Fruit fly (Drosophila melanogaster) whole organism, embryonic: ENCODE measurements around the gene RpS14a.

ENCODE experiments used
- Ada2b ChIP-seq: fragments of 200-800 bp; sonication (Bioruptor generic); IDR thresholded peaks from 2 replicates; pipeline ENCODE4 v1.3.6; 2022; ENCODE audit warnings: missing biosample characterization, missing genetic modification characterization
- Asciz ChIP-seq: fragments of 200-800 bp; sonication (Bioruptor generic); optimal IDR thresholded peaks from 2 replicates; lab custom pipeline; 2017; ENCODE audit warnings: missing biosample characterization, mild to moderate bottlenecking, missing genetic modification characterization, missing genetic modification reagents
- Atf6 ChIP-seq: fragments of 200-800 bp; sonication (Bioruptor generic); IDR thresholded peaks from 2 replicates; pipeline ENCODE4 v1.3.6; 2022; ENCODE audit warnings: missing biosample characterization, missing genetic modification characterization
- Blimp-1 ChIP-seq: fragments of 200-800 bp; sonication (Bioruptor generic); optimal IDR thresholded peaks from 3 replicates; lab custom pipeline; 2018; ENCODE audit warnings: missing biosample characterization, missing genetic modification characterization, mild to moderate bottlenecking, moderate library complexity, missing genetic modification reagents
- BtbVII ChIP-seq: fragments of 200-800 bp; sonication (Bioruptor generic); optimal IDR thresholded peaks from 3 replicates; lab custom pipeline; 2017; ENCODE audit warnings: missing biosample characterization, mild to moderate bottlenecking, missing genetic modification characterization
- CG10543 ChIP-seq: fragments of 200-800 bp; sonication (Bioruptor generic); optimal IDR thresholded peaks from 3 replicates; lab custom pipeline; 2017; ENCODE audit warnings: missing biosample characterization, mild to moderate bottlenecking, missing genetic modification characterization, moderate library complexity
- CG12391 ChIP-seq: fragments of 200-800 bp; sonication (Bioruptor generic); optimal IDR thresholded peaks from 3 replicates; lab custom pipeline; 2018; ENCODE audit warnings: missing biosample characterization, mild to moderate bottlenecking, missing genetic modification characterization, moderate library complexity
- CG14050 ChIP-seq: fragments of 200-800 bp; sonication (Bioruptor generic); IDR thresholded peaks from 3 replicates; pipeline ENCODE4 v1.3.6; 2022; ENCODE audit warnings: missing biosample characterization, missing genetic modification characterization
- CG14667 ChIP-seq: fragments of 200-800 bp; sonication (Bioruptor generic); IDR thresholded peaks from 2 replicates; pipeline ENCODE4 v1.3.6; 2022; ENCODE audit warnings: missing biosample characterization, missing genetic modification characterization
- CG14860 ChIP-seq: fragments of 200-800 bp; sonication (Bioruptor generic); IDR thresholded peaks from 3 replicates; pipeline ENCODE4 v1.3.6; 2022; ENCODE audit warnings: missing biosample characterization, missing genetic modification characterization; ENCODE audit not compliant: partially characterized antibody
- CG1529 ChIP-seq: fragments of 200-800 bp; sonication (Bioruptor generic); optimal IDR thresholded peaks from 3 replicates; lab custom pipeline; 2018; ENCODE audit warnings: missing biosample characterization, missing genetic modification characterization
- CG16813 ChIP-seq: fragments of 200-800 bp; sonication (Bioruptor generic); IDR thresholded peaks from 3 replicates; pipeline ENCODE4 v1.3.6; 2022; ENCODE audit warnings: missing biosample characterization, missing genetic modification characterization; ENCODE audit not compliant: partially characterized antibody
- CG17361 ChIP-seq: fragments of 200-800 bp; sonication (Bioruptor generic); IDR thresholded peaks from 3 replicates; pipeline ENCODE4 v1.3.6; 2022; ENCODE audit warnings: missing biosample characterization, missing genetic modification characterization
- CG17802 ChIP-seq: fragments of 200-800 bp; sonication (Bioruptor generic); optimal IDR thresholded peaks from 2 replicates; lab custom pipeline; 2018; ENCODE audit warnings: missing biosample characterization, mild to moderate bottlenecking, missing genetic modification characterization, moderate library complexity
- CG31441 ChIP-seq: fragments of 200-800 bp; sonication (Bioruptor generic); IDR thresholded peaks from 2 replicates; pipeline ENCODE4 v1.3.6; 2022; ENCODE audit warnings: missing biosample characterization, missing genetic modification characterization
- CG32772 ChIP-seq: fragments of 200-800 bp; sonication (Bioruptor generic); IDR thresholded peaks from 2 replicates; pipeline ENCODE4 v1.3.6; 2022; ENCODE audit warnings: missing biosample characterization, missing genetic modification characterization
- CG3838 ChIP-seq: fragments of 200-800 bp; sonication (Bioruptor generic); optimal IDR thresholded peaks from 3 replicates; lab custom pipeline; 2016; ENCODE audit warnings: missing biosample characterization, missing genetic modification characterization
- CG5953 ChIP-seq: fragments of 200-800 bp; sonication (Bioruptor generic); IDR thresholded peaks from 2 replicates; pipeline ENCODE4 v1.3.6; 2022; ENCODE audit warnings: missing biosample characterization, missing genetic modification characterization
- CG7357 ChIP-seq: fragments of 200-800 bp; sonication (Bioruptor generic); IDR thresholded peaks from 3 replicates; pipeline ENCODE4 v1.3.6; 2022; ENCODE audit warnings: missing biosample characterization, missing genetic modification characterization
- CG7786 ChIP-seq: fragments of 200-800 bp; sonication (Bioruptor generic); optimal IDR thresholded peaks from 2 replicates; lab custom pipeline; 2016; ENCODE audit warnings: missing biosample characterization, missing genetic modification characterization
- CG8281 ChIP-seq: fragments of 200-800 bp; sonication (Bioruptor generic); optimal IDR thresholded peaks from 2 replicates; lab custom pipeline; 2018; ENCODE audit warnings: missing biosample characterization, mild to moderate bottlenecking, missing genetic modification characterization, moderate library complexity
- CG8944 ChIP-seq: fragments of 200-800 bp; sonication (Bioruptor generic); optimal IDR thresholded peaks from 3 replicates; lab custom pipeline; 2016; ENCODE audit warnings: missing biosample characterization, missing genetic modification characterization
- D ChIP-seq, 2 experiments: fragments of 200-800 bp in 1 of 2; fragments of >200 bp in 1 of 2; sonication (Bioruptor generic) in 1 of 2; optimal IDR thresholded peaks; 2 replicates in 1 of 2; 3 replicates in 1 of 2; lab custom pipeline; 2017; ENCODE audit warnings: mild to moderate bottlenecking in 1 of 2, missing biosample characterization in 1 of 2, missing genetic modification characterization in 1 of 2, missing genetic modification reagents in 1 of 2
- D19B ChIP-seq: fragments of 200-800 bp; sonication (Bioruptor generic); optimal IDR thresholded peaks from 2 replicates; lab custom pipeline; 2017; ENCODE audit warnings: missing biosample characterization, mild to moderate bottlenecking, missing genetic modification characterization
- Ets97D ChIP-seq: fragments of 200-800 bp; sonication (Bioruptor generic); optimal IDR thresholded peaks from 3 replicates; lab custom pipeline; 2016; ENCODE audit warnings: missing biosample characterization, missing genetic modification characterization
- Fer2 ChIP-seq: fragments of 200-800 bp; sonication (Bioruptor generic); optimal IDR thresholded peaks from 2 replicates; lab custom pipeline; 2018; ENCODE audit warnings: missing biosample characterization, mild to moderate bottlenecking, missing genetic modification characterization, moderate library complexity
- Hey ChIP-seq: fragments of 200-800 bp; sonication (Bioruptor generic); optimal IDR thresholded peaks from 3 replicates; lab custom pipeline; 2018; ENCODE audit warnings: missing biosample characterization, mild to moderate bottlenecking, missing genetic modification characterization
- Hr51 ChIP-seq, 2 experiments: fragments of 200-800 bp; sonication (Bioruptor generic); optimal IDR thresholded peaks; 2 replicates in 1 of 2; 3 replicates in 1 of 2; lab custom pipeline; 2016 to 2018; ENCODE audit warnings: missing biosample characterization in 2 of 2, missing genetic modification characterization in 2 of 2, mild to moderate bottlenecking in 1 of 2, moderate library complexity in 1 of 2
- Hsf ChIP-seq: fragments of 200-800 bp; sonication (Bioruptor generic); optimal IDR thresholded peaks from 3 replicates; lab custom pipeline; 2016; ENCODE audit warnings: missing biosample characterization, missing genetic modification characterization
- MBD-R2 ChIP-seq: fragments of 200-800 bp; sonication (Bioruptor generic); IDR thresholded peaks from 2 replicates; pipeline ENCODE4 v1.3.6; 2022; ENCODE audit warnings: missing biosample characterization, missing genetic modification characterization
- Max ChIP-seq: fragments of 200-800 bp; sonication (Bioruptor generic); optimal IDR thresholded peaks from 2 replicates; lab custom pipeline; 2016; ENCODE audit warnings: missing biosample characterization, mild to moderate bottlenecking, missing genetic modification characterization
- NFAT ChIP-seq: fragments of 200-800 bp; sonication (Bioruptor generic); IDR thresholded peaks from 2 replicates; pipeline ENCODE4 v1.3.6; 2022; ENCODE audit warnings: missing biosample characterization, missing genetic modification characterization
- Rfx ChIP-seq: fragments of 200-800 bp; sonication (Bioruptor generic); IDR thresholded peaks from 2 replicates; pipeline ENCODE4 v1.3.6; 2022; ENCODE audit warnings: missing biosample characterization, missing genetic modification characterization
- Trl ChIP-seq, 3 experiments: fragments of >200 bp in 2 of 3; fragments of 200-800 bp in 1 of 3; sonication (Bioruptor generic) in 1 of 3; optimal IDR thresholded peaks; 2 replicates in 1 of 3; 3 replicates in 2 of 3; lab custom pipeline; 2016 to 2017; ENCODE audit warnings: missing biosample characterization in 1 of 3, missing genetic modification characterization in 1 of 3
- ab ChIP-seq: fragments of 200-800 bp; sonication (Bioruptor generic); optimal IDR thresholded peaks from 2 replicates; lab custom pipeline; 2016; ENCODE audit warnings: missing biosample characterization, missing genetic modification characterization
- bowl ChIP-seq: fragments of 200-800 bp; sonication (Bioruptor generic); IDR thresholded peaks from 2 replicates; pipeline ENCODE4 v1.3.6; 2022; ENCODE audit warnings: missing biosample characterization, missing genetic modification characterization
- corto ChIP-seq: fragments of 200-800 bp; sonication (Bioruptor generic); optimal IDR thresholded peaks from 2 replicates; lab custom pipeline; 2016; ENCODE audit warnings: missing biosample characterization, mild to moderate bottlenecking, missing genetic modification characterization, moderate library complexity
- ems ChIP-seq: fragments of 200-800 bp; sonication (Bioruptor generic); optimal IDR thresholded peaks from 3 replicates; lab custom pipeline; 2016; ENCODE audit warnings: missing biosample characterization, missing genetic modification characterization
- fd96Cb ChIP-seq: fragments of 200-800 bp; sonication (Bioruptor generic); optimal IDR thresholded peaks from 2 replicates; lab custom pipeline; 2018; ENCODE audit warnings: missing biosample characterization, mild to moderate bottlenecking, missing genetic modification characterization, moderate library complexity
- ftz-f1 ChIP-seq: fragments of 200-800 bp; sonication (Bioruptor generic); optimal IDR thresholded peaks from 2 replicates; lab custom pipeline; 2016; ENCODE audit warnings: missing biosample characterization, missing genetic modification characterization
- gcm2 ChIP-seq: fragments of 200-800 bp; sonication (Bioruptor generic); optimal IDR thresholded peaks from 2 replicates; lab custom pipeline; 2016; ENCODE audit warnings: missing biosample characterization, missing genetic modification characterization
- her ChIP-seq: fragments of 200-800 bp; sonication (Bioruptor generic); optimal IDR thresholded peaks from 2 replicates; lab custom pipeline; 2016; ENCODE audit warnings: missing biosample characterization, missing genetic modification characterization
- jing ChIP-seq: fragments of 200-800 bp; sonication (Bioruptor generic); optimal IDR thresholded peaks from 2 replicates; lab custom pipeline; 2018; ENCODE audit warnings: missing biosample characterization, mild to moderate bottlenecking, missing genetic modification characterization
- org-1 ChIP-seq: fragments of 200-800 bp; sonication (Bioruptor generic); optimal IDR thresholded peaks from 2 replicates; lab custom pipeline; 2017; ENCODE audit warnings: missing biosample characterization, missing genetic modification characterization
- phol ChIP-seq: fragments of 200-800 bp; sonication (Bioruptor generic); optimal IDR thresholded peaks from 3 replicates; lab custom pipeline; 2018; ENCODE audit warnings: missing biosample characterization, mild to moderate bottlenecking, missing genetic modification characterization, moderate library complexity
- scrt ChIP-seq: fragments of 200-800 bp; sonication (Bioruptor generic); optimal IDR thresholded peaks from 2 replicates; lab custom pipeline; 2018; ENCODE audit warnings: missing biosample characterization, mild to moderate bottlenecking, missing genetic modification characterization, moderate library complexity
- sna ChIP-seq: fragments of 200-800 bp; sonication (Bioruptor generic); IDR thresholded peaks from 2 replicates; pipeline ENCODE4 v1.3.6; 2022; ENCODE audit warnings: missing biosample characterization, missing genetic modification characterization; ENCODE audit not compliant: partially characterized antibody
- so ChIP-seq: fragments of 200-800 bp; sonication (Bioruptor generic); IDR thresholded peaks from 3 replicates; pipeline ENCODE4 v1.3.6; 2022; ENCODE audit warnings: missing biosample characterization, missing genetic modification characterization
- sqz ChIP-seq: fragments of 200-800 bp; sonication (Bioruptor generic); optimal IDR thresholded peaks from 3 replicates; lab custom pipeline; 2018; ENCODE audit warnings: missing biosample characterization, mild to moderate bottlenecking, missing genetic modification characterization
- ssp ChIP-seq: fragments of 200-800 bp; sonication (Bioruptor generic); IDR thresholded peaks from 2 replicates; pipeline ENCODE4 v1.3.6; 2022; ENCODE audit warnings: missing biosample characterization, missing genetic modification characterization
- unc-4 ChIP-seq: fragments of 200-800 bp; sonication (Bioruptor generic); IDR thresholded peaks from 2 replicates; pipeline ENCODE4 v1.3.6; 2022; ENCODE audit warnings: missing biosample characterization, missing genetic modification characterization; ENCODE audit not compliant: partially characterized antibody

RpS14a gene

dm6 chrX:7978027-7978426, 44.5 kb downstream of the RpS14a start (continued):
- TF ChIP-seq Fer2 (tag; lab: Kevin White, UChicago) (no peak), D (optimal IDR thresholded peaks at IDR 0.05; lab: Kevin White, UChicago) (no peak), D (GFP tag; optimal IDR thresholded peaks at IDR 0.05; lab: Kevin White, UChicago) (peak; percentile 28), CG12391 (peak; percentile 28), CG8281 (no peak), CG14860 (no peak), CG10543 (GFP tag; lab: Kevin White, UChicago) (no peak), MBD-R2 (GFP tag; lab: Robert Waterston, UW) (no peak), Hey (tag; lab: Kevin White, UChicago) (no peak), NFAT (GFP tag; lab: Robert Waterston, UW) (no peak), CG17802 (tag; lab: Kevin White, UChicago) (no peak), Max (GFP tag; lab: Kevin White, UChicago) (no peak), CG5953 (GFP tag; lab: Robert Waterston, UW) (no peak), CG1529 (GFP tag; lab: Kevin White, UChicago) (no peak), Hr51 (GFP tag; optimal IDR thresholded peaks at IDR 0.05; lab: Kevin White, UChicago) (peak in 1 of 2 experiments; percentile 23), Hsf (peak; percentile 2), CG14050 (GFP tag; lab: Robert Waterston, UW) (no peak), CG8944 (GFP tag; lab: Kevin White, UChicago) (no peak), scrt (GFP tag; lab: Kevin White, UChicago) (no peak), ab (GFP tag; lab: Kevin White, UChicago) (no peak), Ets97D (no peak), corto (GFP tag; lab: Kevin White, UChicago) (no peak), CG16813 (GFP tag; lab: Robert Waterston, UW) (no peak), org-1 (GFP tag; lab: Kevin White, UChicago) (peak; percentile 4), Trl (optimal IDR thresholded peaks at IDR 0.05; lab: Kevin White, UChicago) (no peak), Trl (GFP tag; optimal IDR thresholded peaks at IDR 0.05; lab: Kevin White, UChicago) (no peak), gcm2 (GFP tag; lab: Kevin White, UChicago) (no peak), CG17361 (peak; percentile 57; the same call in 2 of the 3 replicates), ssp (GFP tag; lab: Robert Waterston, UW) (no peak), her (GFP tag; lab: Kevin White, UChicago) (no peak), ftz-f1 (GFP tag; lab: Kevin White, UChicago) (no peak), jing (no peak), CG7786 (no peak), Ada2b (GFP tag; lab: Robert Waterston, UW) (no peak), unc-4 (GFP tag; lab: Robert Waterston, UW) (no peak), D19B (GFP tag; lab: Kevin White, UChicago) (no peak), CG3838 (GFP tag; lab: Kevin White, UChicago) (no peak), CG7357 (GFP tag; lab: Robert Waterston, UW) (no peak), fd96Cb (tag; lab: Kevin White, UChicago) (peak; percentile 7), so (GFP tag; lab: Robert Waterston, UW) (no peak), sqz (GFP tag; lab: Kevin White, UChicago) (no peak), Blimp-1 (GFP tag; lab: Kevin White, UChicago) (peak; percentile 30), Atf6 (no peak), CG32772 (GFP tag; lab: Robert Waterston, UW) (no peak), BtbVII (GFP tag; lab: Kevin White, UChicago) (no peak), sna (GFP tag; lab: Robert Waterston, UW) (no peak), CG31441 (peak; percentile 54), ems (GFP tag; lab: Kevin White, UChicago) (no peak), bowl (GFP tag; lab: Robert Waterston, UW) (no peak), phol (tag; lab: Kevin White, UChicago) (peak; percentile 51), CG14667 (GFP tag; lab: Robert Waterston, UW) (no peak), Asciz (GFP tag; lab: Kevin White, UChicago) (peak; percentile 30), Rfx (GFP tag; lab: Robert Waterston, UW) (no peak)
